Worm (Caenorhabditis elegans) whole organism, L3 larva: ENCODE results near the gene nhr-192.

Experiments used
- R02D3.7 ChIP-seq: fragments of 150-350 bp; optimal IDR thresholded peaks from 2 replicates; lab custom pipeline; 2014; ENCODE audit warnings: missing biosample characterization, missing genetic modification characterization
- ZK546.5 ChIP-seq: sonication (generic microtip); optimal IDR thresholded peaks from 2 replicates; lab custom pipeline; 2017; ENCODE audit warnings: missing biosample characterization, missing genetic modification characterization
- aly-2 ChIP-seq: fragments of 150-350 bp; optimal IDR thresholded peaks from 2 replicates; lab custom pipeline; 2014; ENCODE audit warnings: missing biosample characterization, missing genetic modification characterization
- ama-1 ChIP-seq: fragments of 150-350 bp; optimal IDR thresholded peaks from 2 replicates; lab custom pipeline; 2018
- ceh-16 ChIP-seq: sonication (generic microtip); optimal IDR thresholded peaks from 2 replicates; lab custom pipeline; 2017; ENCODE audit warnings: missing biosample characterization, missing genetic modification characterization
- ceh-28 ChIP-seq: fragments of 150-350 bp; optimal IDR thresholded peaks from 2 replicates; lab custom pipeline; 2014; ENCODE audit warnings: missing biosample characterization, missing genetic modification reagents, missing genetic modification characterization
- ceh-82 ChIP-seq: fragments of 150-350 bp; optimal IDR thresholded peaks from 2 replicates; lab custom pipeline; 2014; ENCODE audit warnings: missing biosample characterization, missing genetic modification characterization
- ceh-9 ChIP-seq: sonication (generic microtip); optimal IDR thresholded peaks from 2 replicates; lab custom pipeline; 2018; ENCODE audit warnings: missing biosample characterization, missing genetic modification characterization
- daf-12 ChIP-seq: fragments of 150-350 bp; optimal IDR thresholded peaks from 2 replicates; lab custom pipeline; 2014; ENCODE audit warnings: missing biosample characterization, missing genetic modification reagents, missing genetic modification characterization
- egl-5 ChIP-seq: fragments of 150-350 bp; optimal IDR thresholded peaks from 2 replicates; lab custom pipeline; 2017; ENCODE audit warnings: missing biosample characterization, missing genetic modification reagents, missing genetic modification characterization, inconsistent platforms
- elt-1 ChIP-seq: fragments of 150-350 bp; optimal IDR thresholded peaks from 2 replicates; lab custom pipeline; 2014; ENCODE audit warnings: missing biosample characterization, missing genetic modification characterization
- elt-2 ChIP-seq: sonication (generic microtip); optimal IDR thresholded peaks from 2 replicates; lab custom pipeline; 2016; ENCODE audit warnings: missing genetic modification reagents, mild to moderate bottlenecking, missing genetic modification characterization, missing compliant biosample characterization
- elt-3 ChIP-seq, 3 experiments: fragments of 150-350 bp in 1 of 3; sonication (generic microtip) in 2 of 3; optimal IDR thresholded peaks; 2 replicates in 2 of 3; 4 replicates in 1 of 3; lab custom pipeline; 2014 to 2017; ENCODE audit warnings: missing biosample characterization in 3 of 3, missing genetic modification characterization in 3 of 3
- eor-1 ChIP-seq, 2 experiments: fragments of 150-350 bp; optimal IDR thresholded peaks; 2 replicates each; lab custom pipeline; 2014 to 2018; ENCODE audit warnings: missing biosample characterization in 2 of 2, missing genetic modification characterization in 2 of 2
- fos-1 ChIP-seq: fragments of 150-350 bp; optimal IDR thresholded peaks from 2 replicates; lab custom pipeline; 2014; ENCODE audit warnings: missing biosample characterization, missing genetic modification characterization
- hmg-11 ChIP-seq: sonication (generic microtip); optimal IDR thresholded peaks from 2 replicates; lab custom pipeline; 2016; ENCODE audit warnings: missing genetic modification characterization, missing compliant biosample characterization
- jun-1 ChIP-seq: fragments of 150-350 bp; optimal IDR thresholded peaks from 2 replicates; lab custom pipeline; 2014; ENCODE audit warnings: missing biosample characterization, missing genetic modification reagents, missing genetic modification characterization
- lin-15B ChIP-seq: fragments of 150-350 bp; optimal IDR thresholded peaks from 2 replicates; lab custom pipeline; 2014; ENCODE audit warnings: missing biosample characterization, missing genetic modification characterization
- lin-39 ChIP-seq: fragments of 150-350 bp; optimal IDR thresholded peaks from 2 replicates; lab custom pipeline; 2018; ENCODE audit warnings: missing biosample characterization, missing genetic modification reagents, missing genetic modification characterization
- lsy-12 ChIP-seq: sonication (generic microtip); optimal IDR thresholded peaks from 2 replicates; lab custom pipeline; 2016; ENCODE audit warnings: mild to moderate bottlenecking, missing genetic modification characterization, missing compliant biosample characterization
- mdl-1 ChIP-seq: fragments of 150-350 bp; optimal IDR thresholded peaks from 2 replicates; lab custom pipeline; 2014; ENCODE audit warnings: missing biosample characterization, missing genetic modification characterization
- mml-1 ChIP-seq: fragments of 150-350 bp; sonication (generic microtip); optimal IDR thresholded peaks from 3 replicates; lab custom pipeline; 2014; ENCODE audit warnings: missing biosample characterization, missing genetic modification characterization
- nfya-1 ChIP-seq: sonication (generic microtip); optimal IDR thresholded peaks from 2 replicates; lab custom pipeline; 2017; ENCODE audit warnings: missing genetic modification characterization, mild to moderate bottlenecking, missing compliant biosample characterization, antibody characterized with exemption, moderate library complexity; ENCODE audit not compliant: insufficient read depth
- nhr-11 ChIP-seq: fragments of 150-350 bp; optimal IDR thresholded peaks from 2 replicates; lab custom pipeline; 2014; ENCODE audit warnings: missing biosample characterization, missing genetic modification characterization
- nhr-12 ChIP-seq: fragments of 150-350 bp; optimal IDR thresholded peaks from 2 replicates; lab custom pipeline; 2014; ENCODE audit warnings: missing biosample characterization, missing genetic modification characterization
- nhr-23 ChIP-seq: fragments of 150-350 bp; optimal IDR thresholded peaks from 2 replicates; lab custom pipeline; 2014; ENCODE audit warnings: missing biosample characterization, missing genetic modification reagents, missing genetic modification characterization
- nhr-237 ChIP-seq: fragments of 150-350 bp; optimal IDR thresholded peaks from 2 replicates; lab custom pipeline; 2014; ENCODE audit warnings: missing biosample characterization, missing genetic modification characterization
- nhr-25 ChIP-seq: sonication (generic microtip); optimal IDR thresholded peaks from 2 replicates; lab custom pipeline; 2017; ENCODE audit warnings: missing biosample characterization, missing genetic modification characterization
- nhr-28 ChIP-seq: fragments of 150-350 bp; optimal IDR thresholded peaks from 2 replicates; lab custom pipeline; 2014; ENCODE audit warnings: missing biosample characterization, missing genetic modification characterization
- nhr-43 ChIP-seq: sonication (generic microtip); optimal IDR thresholded peaks from 2 replicates; lab custom pipeline; 2016; ENCODE audit warnings: mild to moderate bottlenecking, missing genetic modification characterization, missing compliant biosample characterization; ENCODE audit not compliant: poor library complexity, severe bottlenecking
- nhr-67 ChIP-seq: fragments of 150-350 bp; optimal IDR thresholded peaks from 2 replicates; lab custom pipeline; 2014; ENCODE audit warnings: missing biosample characterization, missing genetic modification characterization
- nhr-77 ChIP-seq: fragments of 150-350 bp; optimal IDR thresholded peaks from 2 replicates; lab custom pipeline; 2014; ENCODE audit warnings: missing biosample characterization, missing genetic modification characterization
- pha-4 ChIP-seq: fragments of 150-350 bp; optimal IDR thresholded peaks from 2 replicates; lab custom pipeline; 2014; ENCODE audit warnings: missing biosample characterization, missing genetic modification reagents, missing genetic modification characterization
- pqm-1 ChIP-seq: fragments of 150-350 bp; optimal IDR thresholded peaks from 2 replicates; lab custom pipeline; 2017; ENCODE audit warnings: missing biosample characterization, missing genetic modification characterization, inconsistent platforms
- sea-2 ChIP-seq: fragments of 150-350 bp; sonication (generic microtip); optimal IDR thresholded peaks from 4 replicates; lab custom pipeline; 2014; ENCODE audit warnings: missing biosample characterization, missing genetic modification reagents, missing genetic modification characterization
- skn-1 ChIP-seq: fragments of 150-350 bp; optimal IDR thresholded peaks from 2 replicates; lab custom pipeline; 2014; ENCODE audit warnings: missing biosample characterization, missing genetic modification characterization
- snpc-4 ChIP-seq: fragments of 150-350 bp; optimal IDR thresholded peaks from 2 replicates; lab custom pipeline; 2014; ENCODE audit warnings: missing biosample characterization, missing genetic modification characterization
- tbx-2 ChIP-seq: sonication (generic microtip); optimal IDR thresholded peaks from 2 replicates; lab custom pipeline; 2016; ENCODE audit warnings: mild to moderate bottlenecking, missing genetic modification characterization, missing compliant biosample characterization
- unc-39 ChIP-seq: sonication (generic microtip); optimal IDR thresholded peaks from 4 replicates; lab custom pipeline; 2017; ENCODE audit warnings: missing biosample characterization, missing genetic modification characterization
- unc-62 ChIP-seq: fragments of 150-350 bp; sonication (generic microtip); optimal IDR thresholded peaks from 4 replicates; lab custom pipeline; 2014; ENCODE audit warnings: missing biosample characterization, missing genetic modification reagents, missing genetic modification characterization
- zag-1 ChIP-seq: fragments of 150-350 bp; optimal IDR thresholded peaks from 2 replicates; lab custom pipeline; 2014; ENCODE audit warnings: missing biosample characterization, missing genetic modification characterization
- ztf-11 ChIP-seq: fragments of 150-350 bp; optimal IDR thresholded peaks from 2 replicates; lab custom pipeline; 2014; ENCODE audit warnings: missing biosample characterization, missing genetic modification characterization
- ztf-4 ChIP-seq: fragments of 150-350 bp; optimal IDR thresholded peaks from 2 replicates; lab custom pipeline; 2014; ENCODE audit warnings: missing biosample characterization, missing genetic modification characterization

The nhr-192 gene

ce11 chrV:10037040-10037439 is 33.4 kb downstream of the nhr-192 start, which contains the start of gene F57A8.1:
Gene F57A8.1 (plus strand): TSS chrV:10037340.
- no peak for TF ChIP-seq nhr-67 (tag; lab: Kevin White, UChicago)
- TF ChIP-seq ceh-9, result no peak
- no peak for TF ChIP-seq mml-1 (tag; lab: Kevin White, UChicago)
- TF ChIP-seq nhr-12 (tag; lab: Kevin White, UChicago), result no peak
- no peak for TF ChIP-seq eor-1 (tag; optimal IDR thresholded peaks at IDR 0.05; lab: Kevin White, UChicago)
- TF ChIP-seq tbx-2 (tag; lab: Kevin White, UChicago), result no peak
- TF ChIP-seq zag-1 (tag; lab: Kevin White, UChicago), result no peak
- TF ChIP-seq nhr-77 (tag; lab: Kevin White, UChicago), result no peak
- no peak for TF ChIP-seq ama-1 (lab: Kevin White, UChicago)
- no peak for TF ChIP-seq elt-3 (tag; optimal IDR thresholded peaks at IDR 0.05; lab: Kevin White, UChicago)
- TF ChIP-seq lin-15B, result no peak
- no peak for TF ChIP-seq snpc-4 (tag; lab: Kevin White, UChicago)
- TF ChIP-seq nhr-11 (tag; lab: Kevin White, UChicago), result no peak
- TF ChIP-seq unc-39 (tag; lab: Kevin White, UChicago), result no peak
- TF ChIP-seq, all 47 proteins: peak for 0

- TF ChIP-seq ztf-4 (tag; lab: Kevin White, UChicago), result no peak
- no peak for TF ChIP-seq ama-1 (lab: Kevin White, UChicago)
- TF ChIP-seq ZK546.5 (tag; lab: Kevin White, UChicago), result no peak
- no peak for TF ChIP-seq mdl-1 (tag; lab: Kevin White, UChicago)
- no peak for TF ChIP-seq ceh-82 (tag; lab: Kevin White, UChicago)
- TF ChIP-seq egl-5 (tag; lab: Kevin White, UChicago), result no peak
- TF ChIP-seq unc-62 (GFP tag; lab: Kevin White, UChicago), result no peak
- TF ChIP-seq ztf-11 (tag; lab: Kevin White, UChicago), result no peak
- TF ChIP-seq nhr-67 (tag; lab: Kevin White, UChicago), result no peak
- TF ChIP-seq aly-2 (tag; lab: Kevin White, UChicago), result no peak
- TF ChIP-seq ceh-28, result no peak
- peak; percentile 56 for TF ChIP-seq snpc-4 (tag; lab: Kevin White, UChicago)
- TF ChIP-seq fos-1 (tag; lab: Kevin White, UChicago), result no peak
- TF ChIP-seq lsy-12 (tag; lab: Kevin White, UChicago), result no peak
- TF ChIP-seq elt-1, result no peak
- no peak for TF ChIP-seq R02D3.7 (tag; lab: Kevin White, UChicago)
- no peak for TF ChIP-seq ceh-16 (tag; lab: Kevin White, UChicago)
- TF ChIP-seq nhr-237 (tag; lab: Kevin White, UChicago), result no peak
- no peak for TF ChIP-seq tbx-2 (tag; lab: Kevin White, UChicago)
- no peak for TF ChIP-seq lin-39 (tag; lab: Kevin White, UChicago)
- TF ChIP-seq ceh-9, result no peak
- peak; percentile 27 for TF ChIP-seq nfya-1 (tag; lab: Kevin White, UChicago)
- TF ChIP-seq zag-1 (tag; lab: Kevin White, UChicago), result no peak
- TF ChIP-seq nhr-23, result no peak
- TF ChIP-seq eor-1 (tag; optimal IDR thresholded peaks at IDR 0.05; lab: Kevin White, UChicago), result no peak
- TF ChIP-seq nhr-28 (tag; lab: Kevin White, UChicago), result no peak
- TF ChIP-seq pha-4 (tag; lab: Kevin White, UChicago), result peak; percentile 91
- TF ChIP-seq nhr-43 (tag; lab: Kevin White, UChicago), result peak; percentile 27
- TF ChIP-seq nhr-12 (tag; lab: Kevin White, UChicago), result no peak
- peak; percentile 6 for TF ChIP-seq lin-15B
- no peak for TF ChIP-seq unc-39 (tag; lab: Kevin White, UChicago)
- TF ChIP-seq pqm-1 (tag; lab: Kevin White, UChicago), result no peak
- peak; percentile 24 for TF ChIP-seq hmg-11 (tag; lab: Kevin White, UChicago)
- TF ChIP-seq jun-1 (tag; lab: Kevin White, UChicago), result no peak
- TF ChIP-seq mml-1 (tag; lab: Kevin White, UChicago), result no peak
- TF ChIP-seq nhr-11 (tag; lab: Kevin White, UChicago), result no peak
- TF ChIP-seq sea-2 (GFP tag; lab: Kevin White, UChicago), result no peak
- TF ChIP-seq skn-1, result no peak
- TF ChIP-seq elt-2 (tag; lab: Kevin White, UChicago), result no peak
- TF ChIP-seq nhr-25 (tag; lab: Kevin White, UChicago), result no peak
- no peak for TF ChIP-seq daf-12 (tag; lab: Kevin White, UChicago)
Observed at ce11 chrV:10036275-10036674, 34.2 kb downstream of the nhr-192 start, which contains the start of gene T06E8.2. Gene T06E8.2 (minus strand): TSS chrV:10036413.
